Worm (Caenorhabditis elegans) whole organism, young adult: ENCODE data around the gene T05A7.7.

Experiments used
- B0019.2 ChIP-seq: fragments of 200-800 bp; sonication (Bioruptor generic); conservative IDR thresholded peaks from 2 replicates; pipeline ENCODE4 v1.3.6; 2022; ENCODE audit warnings: missing genetic modification reagents, missing genetic modification characterization, missing compliant biosample characterization
- B0261.1 ChIP-seq: sonication (generic microtip); optimal IDR thresholded peaks from 2 replicates; lab custom pipeline; 2016; ENCODE audit warnings: mild to moderate bottlenecking, missing genetic modification characterization, moderate library complexity, missing compliant biosample characterization
- C17E4.6 ChIP-seq: fragments of 200-800 bp; sonication (Bioruptor generic); IDR thresholded peaks from 2 replicates; pipeline ENCODE4 v1.3.6; 2022; ENCODE audit warnings: missing genetic modification reagents, missing genetic modification characterization, missing compliant biosample characterization
- D2030.7 ChIP-seq: fragments of 200-800 bp; sonication (Bioruptor generic); IDR thresholded peaks from 2 replicates; pipeline ENCODE4 v1.3.6; 2022; ENCODE audit warnings: missing genetic modification reagents, missing genetic modification characterization, missing compliant biosample characterization
- F10E7.11 ChIP-seq: sonication (generic microtip); optimal IDR thresholded peaks from 2 replicates; lab custom pipeline; 2017; ENCODE audit warnings: mild to moderate bottlenecking, missing genetic modification characterization, moderate library complexity, missing compliant biosample characterization
- F23B12.7 ChIP-seq: sonication (generic microtip); optimal IDR thresholded peaks from 2 replicates; lab custom pipeline; 2017; ENCODE audit warnings: missing genetic modification characterization, mild to moderate bottlenecking, missing compliant biosample characterization, antibody characterized with exemption, moderate library complexity; ENCODE audit not compliant: insufficient read depth
- F33H1.4 ChIP-seq: fragments of 200-800 bp; sonication (Bioruptor generic); IDR thresholded peaks from 2 replicates; pipeline ENCODE4 v1.3.6; 2022; ENCODE audit warnings: missing genetic modification reagents, missing genetic modification characterization, missing compliant biosample characterization
- F37B4.10 ChIP-seq: fragments of 200-800 bp; sonication (Bioruptor generic); IDR thresholded peaks from 2 replicates; pipeline ENCODE4 v1.3.6; 2022; ENCODE audit warnings: missing genetic modification characterization, missing compliant biosample characterization
- F49E8.2 ChIP-seq: sonication (generic microtip); optimal IDR thresholded peaks from 3 replicates; lab custom pipeline; 2017; ENCODE audit warnings: missing genetic modification characterization, mild to moderate bottlenecking, missing compliant biosample characterization, antibody characterized with exemption, moderate library complexity; ENCODE audit not compliant: insufficient read depth
- F57A8.1 ChIP-seq: fragments of 200-800 bp; sonication (Bioruptor generic); optimal IDR thresholded peaks from 2 replicates; lab custom pipeline; 2018; ENCODE audit warnings: mild to moderate bottlenecking, missing genetic modification characterization, moderate library complexity, missing compliant biosample characterization
- F57C9.4 ChIP-seq: sonication (generic microtip); optimal IDR thresholded peaks from 2 replicates; lab custom pipeline; 2017; ENCODE audit warnings: mild to moderate bottlenecking, missing genetic modification characterization, missing compliant biosample characterization
- Y56A3A.18 ChIP-seq: fragments of 200-800 bp; sonication (Bioruptor generic); IDR thresholded peaks from 2 replicates; pipeline ENCODE4 v1.3.6; 2022; ENCODE audit warnings: missing genetic modification reagents, missing genetic modification characterization, missing compliant biosample characterization
- Y67H2A.10 ChIP-seq: fragments of 200-800 bp; sonication (Bioruptor generic); conservative IDR thresholded peaks from 2 replicates; pipeline ENCODE4 v1.3.6; 2022; ENCODE audit warnings: missing genetic modification reagents, missing genetic modification characterization, missing compliant biosample characterization
- Y79H2A.3 ChIP-seq: fragments of 200-800 bp; sonication (Bioruptor generic); conservative IDR thresholded peaks from 2 replicates; pipeline ENCODE4 v1.3.6; 2022; ENCODE audit warnings: missing genetic modification reagents, missing genetic modification characterization, missing compliant biosample characterization
- akir-1 ChIP-seq: fragments of 200-800 bp; sonication (Bioruptor generic); optimal IDR thresholded peaks from 2 replicates; lab custom pipeline; 2018; ENCODE audit warnings: mild to moderate bottlenecking, missing genetic modification characterization, moderate library complexity, missing compliant biosample characterization
- atf-7 ChIP-seq: sonication (generic microtip); optimal IDR thresholded peaks from 2 replicates; lab custom pipeline; 2017; ENCODE audit warnings: mild to moderate bottlenecking, missing genetic modification characterization, missing compliant biosample characterization
- bed-1 ChIP-seq: fragments of 200-800 bp; sonication (Bioruptor generic); IDR thresholded peaks from 2 replicates; pipeline ENCODE4 v1.3.6; 2022; ENCODE audit warnings: missing genetic modification reagents, missing genetic modification characterization, missing compliant biosample characterization
- cebp-1 ChIP-seq, 2 experiments: fragments of 200-800 bp in 1 of 2; sonication (Bioruptor generic) in 1 of 2; sonication (generic microtip) in 1 of 2; IDR thresholded peaks in 1 of 2; optimal IDR thresholded peaks in 1 of 2; 2 replicates each; pipeline versions ENCODE4 v1.3.6 to Lab custom; 2017 to 2022; ENCODE audit warnings: missing compliant biosample characterization in 2 of 2, missing genetic modification characterization in 2 of 2, mild to moderate bottlenecking in 1 of 2, missing genetic modification reagents in 1 of 2, moderate library complexity in 1 of 2
- cebp-2 ChIP-seq: fragments of 200-800 bp; sonication (Bioruptor generic); IDR thresholded peaks from 2 replicates; pipeline ENCODE4 v1.3.6; 2022; ENCODE audit warnings: missing genetic modification characterization, missing compliant biosample characterization
- ceh-100 ChIP-seq: fragments of 200-800 bp; sonication (Bioruptor generic); IDR thresholded peaks from 2 replicates; pipeline ENCODE4 v1.3.6; 2022; ENCODE audit warnings: missing genetic modification reagents, missing genetic modification characterization, missing compliant biosample characterization
- ceh-27 ChIP-seq: fragments of 200-800 bp; sonication (Bioruptor generic); optimal IDR thresholded peaks from 2 replicates; lab custom pipeline; 2018; ENCODE audit warnings: mild to moderate bottlenecking, missing genetic modification characterization, moderate library complexity, missing compliant biosample characterization
- ceh-40 ChIP-seq: fragments of 200-800 bp; sonication (Bioruptor generic); IDR thresholded peaks from 2 replicates; pipeline ENCODE4 v1.3.6; 2022; ENCODE audit warnings: missing genetic modification characterization, missing compliant biosample characterization
- ceh-91 ChIP-seq: fragments of 200-800 bp; sonication (Bioruptor generic); IDR thresholded peaks from 2 replicates; pipeline ENCODE4 v1.3.6; 2022; ENCODE audit warnings: missing genetic modification reagents, missing genetic modification characterization, missing compliant biosample characterization
- die-1 ChIP-seq: sonication (generic microtip); optimal IDR thresholded peaks from 2 replicates; lab custom pipeline; 2016; ENCODE audit warnings: missing genotype, mild to moderate bottlenecking, missing genetic modification characterization, missing compliant biosample characterization
- efl-1 ChIP-seq: fragments of 150-350 bp; optimal IDR thresholded peaks from 2 replicates; lab custom pipeline; 2014; ENCODE audit warnings: missing biosample characterization, missing genetic modification reagents, missing genetic modification characterization
- ekl-4 ChIP-seq: fragments of 200-800 bp; sonication (Bioruptor generic); IDR thresholded peaks from 2 replicates; pipeline ENCODE4 v1.3.6; 2022; ENCODE audit warnings: missing genetic modification reagents, missing genetic modification characterization, missing compliant biosample characterization
- him-1 ChIP-seq: sonication (generic microtip); optimal IDR thresholded peaks from 2 replicates; lab custom pipeline; 2016; ENCODE audit warnings: missing genotype, missing genetic modification reagents, missing genetic modification characterization, missing compliant biosample characterization
- hmg-20 ChIP-seq: fragments of 200-800 bp; sonication (Bioruptor generic); IDR thresholded peaks from 2 replicates; pipeline ENCODE4 v1.3.6; 2022; ENCODE audit warnings: missing genetic modification reagents, missing genetic modification characterization, missing compliant biosample characterization
- hrde-1 ChIP-seq: sonication (generic microtip); optimal IDR thresholded peaks from 2 replicates; lab custom pipeline; 2016; ENCODE audit warnings: missing genetic modification characterization, mild to moderate bottlenecking, missing compliant biosample characterization, moderate library complexity, missing genotype, missing genetic modification reagents, borderline replicate concordance
- hsf-1 ChIP-seq: fragments of 200-800 bp; sonication (Bioruptor generic); IDR thresholded peaks from 2 replicates; pipeline ENCODE4 v1.3.6; 2022; ENCODE audit warnings: missing genetic modification reagents, missing genetic modification characterization, missing compliant biosample characterization
- lin-26 ChIP-seq: fragments of 200-800 bp; sonication (Bioruptor generic); IDR thresholded peaks from 2 replicates; pipeline ENCODE4 v1.3.6; 2022; ENCODE audit warnings: missing genetic modification reagents, missing genetic modification characterization, missing compliant biosample characterization
- madf-3 ChIP-seq: fragments of 200-800 bp; sonication (Bioruptor generic); IDR thresholded peaks from 2 replicates; pipeline ENCODE4 v1.3.6; 2022; ENCODE audit warnings: missing genetic modification reagents, missing genetic modification characterization, missing compliant biosample characterization
- madf-6 ChIP-seq: fragments of 200-800 bp; sonication (Bioruptor generic); IDR thresholded peaks from 2 replicates; pipeline ENCODE4 v1.3.6; 2022; ENCODE audit warnings: missing genetic modification reagents, missing genetic modification characterization, missing compliant biosample characterization
- madf-8 ChIP-seq: fragments of 200-800 bp; sonication (Bioruptor generic); conservative IDR thresholded peaks from 2 replicates; pipeline ENCODE4 v1.3.6; 2022; ENCODE audit warnings: missing genetic modification reagents, missing genetic modification characterization, missing compliant biosample characterization
- mes-4 ChIP-seq: sonication (generic microtip); optimal IDR thresholded peaks from 2 replicates; lab custom pipeline; 2016; ENCODE audit warnings: missing genotype, missing genetic modification characterization, missing compliant biosample characterization
- nfyb-1 ChIP-seq: fragments of 200-800 bp; sonication (Bioruptor generic); IDR thresholded peaks from 2 replicates; pipeline ENCODE4 v1.3.6; 2022; ENCODE audit warnings: missing genetic modification reagents, missing genetic modification characterization, missing compliant biosample characterization
- nhr-179 ChIP-seq: sonication (generic microtip); optimal IDR thresholded peaks from 2 replicates; lab custom pipeline; 2016; ENCODE audit warnings: mild to moderate bottlenecking, missing genetic modification characterization, missing compliant biosample characterization
- rcor-1 ChIP-seq: fragments of 200-800 bp; sonication (Bioruptor generic); IDR thresholded peaks from 2 replicates; pipeline ENCODE4 v1.3.6; 2022; ENCODE audit warnings: missing genetic modification reagents, missing genetic modification characterization, missing compliant biosample characterization
- repo-1 ChIP-seq: sonication (generic microtip); optimal IDR thresholded peaks from 2 replicates; lab custom pipeline; 2017; ENCODE audit warnings: mild to moderate bottlenecking, missing genetic modification characterization, missing compliant biosample characterization
- sdz-38 ChIP-seq: sonication (generic microtip); optimal IDR thresholded peaks from 2 replicates; lab custom pipeline; 2016; ENCODE audit warnings: missing genotype, missing genetic modification characterization, missing compliant biosample characterization
- snpc-1.3 ChIP-seq: sonication (generic microtip); optimal IDR thresholded peaks from 2 replicates; lab custom pipeline; 2017; ENCODE audit warnings: missing genetic modification characterization, mild to moderate bottlenecking, missing compliant biosample characterization, antibody characterized with exemption, moderate library complexity, missing genotype, missing genetic modification reagents; ENCODE audit not compliant: insufficient read depth
- snpc-3.4 ChIP-seq: sonication (generic microtip); optimal IDR thresholded peaks from 2 replicates; lab custom pipeline; 2017; ENCODE audit warnings: missing genetic modification characterization, mild to moderate bottlenecking, missing compliant biosample characterization, antibody characterized with exemption, moderate library complexity, missing genotype, missing genetic modification reagents
- tbp1 ChIP-seq: fragments of 200-800 bp; sonication (Bioruptor generic); optimal IDR thresholded peaks from 2 replicates; lab custom pipeline; 2018; ENCODE audit warnings: mild to moderate bottlenecking, missing genetic modification characterization, missing compliant biosample characterization
- tlf-1 ChIP-seq: fragments of 200-800 bp; sonication (Bioruptor generic); optimal IDR thresholded peaks from 2 replicates; lab custom pipeline; 2018; ENCODE audit warnings: mild to moderate bottlenecking, missing genetic modification characterization, missing compliant biosample characterization
- unc-130 ChIP-seq: sonication (generic microtip); optimal IDR thresholded peaks from 2 replicates; lab custom pipeline; 2016; ENCODE audit warnings: missing genetic modification reagents, missing genetic modification characterization, missing compliant biosample characterization
- zfh-2 ChIP-seq: fragments of 200-800 bp; sonication (Bioruptor generic); conservative IDR thresholded peaks from 2 replicates; pipeline ENCODE4 v1.3.6; 2022; ENCODE audit warnings: missing genetic modification reagents, missing genetic modification characterization, missing compliant biosample characterization
- ztf-25 ChIP-seq: fragments of 200-800 bp; sonication (Bioruptor generic); IDR thresholded peaks from 2 replicates; pipeline ENCODE4 v1.3.6; 2022; ENCODE audit warnings: missing genetic modification reagents, missing genetic modification characterization, missing compliant biosample characterization
- ztf-3 ChIP-seq: fragments of 200-800 bp; sonication (Bioruptor generic); optimal IDR thresholded peaks from 2 replicates; lab custom pipeline; 2018; ENCODE audit warnings: mild to moderate bottlenecking, missing genetic modification characterization, missing compliant biosample characterization

T05A7.7 gene

ce11 chrII:4703011-4703410 is 21.7 kb upstream of the T05A7.7 start:
- TF ChIP-seq ceh-27 (GFP tag; lab: Kevin White, UChicago) (no peak), F57C9.4 (tag; lab: Kevin White, UChicago) (no peak), die-1 (peak; percentile 10), F23B12.7 (tag; lab: Kevin White, UChicago) (peak; percentile 19), hsf-1 (GFP tag; lab: Robert Waterston, UW) (peak; percentile 80), bed-1 (GFP tag; lab: Robert Waterston, UW) (no peak), F57A8.1 (GFP tag; lab: Kevin White, UChicago) (no peak), tlf-1 (GFP tag; lab: Kevin White, UChicago) (peak; percentile 64), repo-1 (tag; lab: Kevin White, UChicago) (peak; percentile 53), C17E4.6 (GFP tag; lab: Robert Waterston, UW) (peak; percentile 51; the same call in 1 of the 2 replicates), F37B4.10 (GFP tag; lab: Robert Waterston, UW) (no peak), ceh-91 (GFP tag; lab: Robert Waterston, UW) (no peak), hrde-1 (tag; lab: Kevin White, UChicago) (peak; percentile 92), snpc-3.4 (tag; lab: Kevin White, UChicago) (peak; percentile 48), B0019.2 (GFP tag; lab: Robert Waterston, UW) (no peak), cebp-2 (GFP tag; lab: Robert Waterston, UW) (no peak), ceh-40 (no peak), Y56A3A.18 (GFP tag; lab: Robert Waterston, UW) (no peak), ceh-100 (GFP tag; lab: Robert Waterston, UW) (no peak; the same call in 1 of the 2 replicates), F10E7.11 (no peak), Y79H2A.3 (GFP tag; lab: Robert Waterston, UW) (peak; percentile 96), madf-6 (GFP tag; lab: Robert Waterston, UW) (peak; percentile 78), F33H1.4 (peak; percentile 36; the same call in 1 of the 2 replicates), Y67H2A.10 (GFP tag; lab: Robert Waterston, UW) (no peak), ekl-4 (GFP tag; lab: Robert Waterston, UW) (peak; percentile 74), akir-1 (GFP tag; lab: Kevin White, UChicago) (no peak), ztf-3 (GFP tag; lab: Kevin White, UChicago) (no peak), D2030.7 (GFP tag; lab: Robert Waterston, UW) (peak; percentile 57), lin-26 (GFP tag; lab: Robert Waterston, UW) (peak; percentile 78), F49E8.2 (tag; lab: Kevin White, UChicago) (peak; percentile 62), nfyb-1 (GFP tag; lab: Robert Waterston, UW) (0 out of 2 replicates have a peak, but pooled peaks have one; percentile 28), madf-8 (GFP tag; lab: Robert Waterston, UW) (peak; percentile 66), nhr-179 (tag; lab: Kevin White, UChicago) (no peak), mes-4 (tag; lab: Kevin White, UChicago) (peak; percentile 28), cebp-1 (GFP tag; IDR thresholded peaks at IDR 0.05; lab: Robert Waterston, UW) (no peak), cebp-1 (tag; optimal IDR thresholded peaks at IDR 0.05; lab: Kevin White, UChicago) (peak; percentile 58), tbp1 (GFP tag; lab: Kevin White, UChicago) (peak; percentile 6), hmg-20 (GFP tag; lab: Robert Waterston, UW) (no peak), sdz-38 (no peak), efl-1 (GFP tag; lab: Kevin White, UChicago) (peak; percentile 39), rcor-1 (GFP tag; lab: Robert Waterston, UW) (peak; percentile 77), unc-130 (peak; percentile 66), atf-7 (peak; percentile 11), ztf-25 (no peak), snpc-1.3 (tag; lab: Kevin White, UChicago) (peak; percentile 46), B0261.1 (tag; lab: Kevin White, UChicago) (no peak), madf-3 (GFP tag; lab: Robert Waterston, UW) (peak; percentile 76), him-1 (peak; percentile 16), zfh-2 (GFP tag; lab: Robert Waterston, UW) (no peak)
